Worm (Caenorhabditis elegans): ENCODE results near the gene F22F7.7.
A peak's percentile ranks its signal among the peaks of the same experiment; 100 is the strongest.

Gene F22F7.7

ce11 chrV:2083869-2084268 lies 56.0 kb downstream of the F22F7.7 start:
- TF ChIP-seq zfh-2 (GFP tag; conservative IDR thresholded peaks at IDR 0.05) (peak; percentile 56), aptf-3 (GFP tag; IDR thresholded peaks at IDR 0.05) (no peak), ztf-25 (GFP tag; IDR thresholded peaks at IDR 0.05) (0 out of 2 replicates have a peak, but pooled peaks have one; percentile 51), egrh-3 (GFP tag; IDR thresholded peaks at IDR 0.05) (peak; percentile 23; the same call in 1 of the 2 replicates), rec-8 (tag; optimal IDR thresholded peaks at IDR 0.05) (no peak), nhr-80 (tag; optimal IDR thresholded peaks at IDR 0.05) (no peak)

- no peak for TF ChIP-seq let-607 (tag; optimal IDR thresholded peaks at IDR 0.05)
- TF ChIP-seq ztf-18 (tag; optimal IDR thresholded peaks at IDR 0.05) = no peak
- TF ChIP-seq tlf-1 (GFP tag; optimal IDR thresholded peaks at IDR 0.05) = no peak
- no peak for TF ChIP-seq K11D2.4 (GFP tag; IDR thresholded peaks at IDR 0.05)
- TF ChIP-seq ztf-3 (GFP tag; optimal IDR thresholded peaks at IDR 0.05) = no peak
- no peak for TF ChIP-seq fkh-3 (tag; optimal IDR thresholded peaks at IDR 0.05)
- no peak for TF ChIP-seq C06A6.2 (GFP tag; conservative IDR thresholded peaks at IDR 0.05)
- TF ChIP-seq sea-2 (GFP tag; IDR thresholded peaks at IDR 0.05) = no peak
- no peak for TF ChIP-seq rcor-1 (GFP tag; IDR thresholded peaks at IDR 0.05)
- no peak for TF ChIP-seq lin-26 (GFP tag; IDR thresholded peaks at IDR 0.05)
- TF ChIP-seq T26A5.8 (tag; optimal IDR thresholded peaks at IDR 0.05) = no peak
- no peak for TF ChIP-seq unc-62 (GFP tag; optimal IDR thresholded peaks at IDR 0.05)
Observed at ce11 chrV:2081894-2082293, 57.9 kb downstream of the F22F7.7 start.

Data from whole organism, young adult.